Worm (Caenorhabditis elegans): ENCODE data around the gene icap-1.

Gene icap-1

ce11 chrIV:13786690-13787089 lies at the start of gene icap-1:
TSS of gene icap-1 (minus strand) at chrIV:13786961.
- TF ChIP-seq K09A11.1 (tag; optimal IDR thresholded peaks at IDR 0.05; ENCODE audit: insufficient read depth), result no peak
- no peak for TF ChIP-seq fax-1 (tag; optimal IDR thresholded peaks at IDR 0.05)
- no peak for TF ChIP-seq odd-2 (tag; optimal IDR thresholded peaks at IDR 0.05)
- no peak for TF ChIP-seq pag-3 (tag; optimal IDR thresholded peaks at IDR 0.05; ENCODE audit: borderline replicate concordance)
- no peak for TF ChIP-seq gmeb-2 (tag; optimal IDR thresholded peaks at IDR 0.05)
- TF ChIP-seq syd-9 (tag; optimal IDR thresholded peaks at IDR 0.05), result no peak
- TF ChIP-seq ceh-48 (tag; optimal IDR thresholded peaks at IDR 0.05), result peak; percentile 42
- TF ChIP-seq T23F11.4 (GFP tag; optimal IDR thresholded peaks at IDR 0.05), result no peak

ce11 chrIV:13836290-13836689 lies 49.5 kb upstream of the icap-1 start, which contains the start of gene H08M01.1:
TSS of gene H08M01.1 (minus strand) at chrIV:13836390.
- TF ChIP-seq eyg-1 (tag; optimal IDR thresholded peaks at IDR 0.05) (no peak), dve-1 (tag; optimal IDR thresholded peaks at IDR 0.05) (no peak), C08G9.2 (tag; optimal IDR thresholded peaks at IDR 0.05) (no peak), ceh-45 (GFP tag; IDR thresholded peaks at IDR 0.05) (no peak)

ce11 chrIV:13834394-13835129 lies 47.8 kb upstream of the icap-1 start:
- TF ChIP-seq hlh-6 (tag; optimal IDR thresholded peaks at IDR 0.05), result no peak
- no peak for TF ChIP-seq hlh-30 (tag; optimal IDR thresholded peaks at IDR 0.05; ENCODE audit: insufficient read depth)
- TF ChIP-seq unc-86 (tag; optimal IDR thresholded peaks at IDR 0.05), result no peak
- no peak for TF ChIP-seq pax-1 (tag; optimal IDR thresholded peaks at IDR 0.05)
- no peak for TF ChIP-seq pag-3 (tag; optimal IDR thresholded peaks at IDR 0.05; ENCODE audit: borderline replicate concordance)
- no peak for TF ChIP-seq sox-4 (tag; optimal IDR thresholded peaks at IDR 0.05)
- no peak for TF ChIP-seq ceh-22 (tag; optimal IDR thresholded peaks at IDR 0.05)
- TF ChIP-seq madf-2 (tag; optimal IDR thresholded peaks at IDR 0.05), result no peak
- TF ChIP-seq ceh-24 (tag; optimal IDR thresholded peaks at IDR 0.05), result no peak

ce11 chrIV:13827586-13827985 lies 40.8 kb upstream of the icap-1 start, which contains the start of gene rga-5:
TSS of gene rga-5 (plus strand) at chrIV:13827886.
- TF ChIP-seq ceh-34 (tag; optimal IDR thresholded peaks at IDR 0.05) (no peak), fkh-10 (GFP tag; optimal IDR thresholded peaks at IDR 0.05) (no peak), lim-6 (tag; optimal IDR thresholded peaks at IDR 0.05) (no peak), ceh-30 (tag; optimal IDR thresholded peaks at IDR 0.05) (no peak), unc-42 (tag; optimal IDR thresholded peaks at IDR 0.05) (no peak), nhr-232 (tag; optimal IDR thresholded peaks at IDR 0.05) (no peak), hlh-15 (tag; optimal IDR thresholded peaks at IDR 0.05) (no peak), pros-1 (tag; optimal IDR thresholded peaks at IDR 0.05) (no peak), gmeb-2 (tag; optimal IDR thresholded peaks at IDR 0.05) (no peak), dve-1 (tag; optimal IDR thresholded peaks at IDR 0.05) (no peak), tbx-2 (tag; optimal IDR thresholded peaks at IDR 0.05) (no peak), ztf-16 (tag; optimal IDR thresholded peaks at IDR 0.05) (no peak), ama-1 (optimal IDR thresholded peaks at IDR 0.05) (no peak), ceh-45 (GFP tag; IDR thresholded peaks at IDR 0.05) (no peak), ceh-6 (GFP tag; optimal IDR thresholded peaks at IDR 0.05) (no peak), sox-4 (tag; optimal IDR thresholded peaks at IDR 0.05) (no peak), ceh-31 (tag; optimal IDR thresholded peaks at IDR 0.05) (no peak)

ce11 chrIV:13826363-13826762 lies 39.6 kb upstream of the icap-1 start:
- TF ChIP-seq T23F11.4 (GFP tag; optimal IDR thresholded peaks at IDR 0.05), result no peak
- no peak for TF ChIP-seq lim-6 (tag; optimal IDR thresholded peaks at IDR 0.05)
- TF ChIP-seq elt-2 (tag; optimal IDR thresholded peaks at IDR 0.05), result peak; percentile 39
- no peak for TF ChIP-seq F13H6.1 (tag; optimal IDR thresholded peaks at IDR 0.05)
- TF ChIP-seq syd-9 (tag; optimal IDR thresholded peaks at IDR 0.05), result no peak
- no peak for TF ChIP-seq madf-2 (tag; optimal IDR thresholded peaks at IDR 0.05)
- TF ChIP-seq tbx-7 (tag; optimal IDR thresholded peaks at IDR 0.05), result no peak
- no peak for TF ChIP-seq ahr-1 (tag; optimal IDR thresholded peaks at IDR 0.05)
- no peak for TF ChIP-seq ceh-19 (GFP tag; optimal IDR thresholded peaks at IDR 0.05)
- peak; percentile 50 for TF ChIP-seq nfya-1 (tag; optimal IDR thresholded peaks at IDR 0.05)
- TF ChIP-seq pqm-1 (tag; optimal IDR thresholded peaks at IDR 0.05), result no peak
- no peak for TF ChIP-seq unc-3 (GFP tag; conservative IDR thresholded peaks at IDR 0.05)
- no peak for TF ChIP-seq unc-3 (tag; optimal IDR thresholded peaks at IDR 0.05)
- TF ChIP-seq pha-4 (tag; optimal IDR thresholded peaks at IDR 0.05), result no peak
- peak; percentile 84 for TF ChIP-seq unc-55 (GFP tag; optimal IDR thresholded peaks at IDR 0.05)
- TF ChIP-seq ceh-18 (tag; optimal IDR thresholded peaks at IDR 0.05), result peak; percentile 82
- no peak for TF ChIP-seq ceh-14 (tag; optimal IDR thresholded peaks at IDR 0.05)
- no peak for TF ChIP-seq ceh-45 (GFP tag; IDR thresholded peaks at IDR 0.05)

Measured in whole organism, late embryonic.